Fruit fly (Drosophila melanogaster): ENCODE measurements around the gene Cmpk.

The Cmpk gene

DNA sequence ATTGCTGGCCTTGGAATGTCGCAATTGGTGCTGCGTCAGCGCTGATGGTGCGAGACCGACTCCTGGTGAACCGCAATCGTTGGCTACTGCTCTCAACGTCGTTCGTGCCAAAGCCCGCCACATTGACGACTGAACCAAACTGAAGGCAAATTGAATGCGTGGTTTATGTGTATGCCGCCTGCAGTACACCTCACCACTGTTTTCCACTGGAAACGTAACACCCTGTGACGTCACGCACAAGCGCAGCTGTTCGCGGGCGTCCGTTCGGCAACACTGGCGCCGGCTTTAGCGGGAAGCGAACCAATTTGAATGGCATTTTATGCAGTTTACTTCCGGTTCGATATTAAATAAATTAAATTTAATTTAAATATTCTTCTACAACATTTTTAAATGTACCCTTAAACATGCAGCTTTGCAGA lies at the start of gene Cmpk (continued):
- TF ChIP-seq knrl (GFP tag; IDR thresholded peaks at IDR 0.05; ENCODE audit: partially characterized antibody) (0 out of 3 replicates have a peak, but pooled peaks have one; percentile 32), CG6791 (GFP tag; IDR thresholded peaks at IDR 0.05; ENCODE audit: partially characterized antibody) (no peak), CG18764 (GFP tag; optimal IDR thresholded peaks at IDR 0.05) (peak; percentile 12), emc (GFP tag; optimal IDR thresholded peaks at IDR 0.05) (peak; percentile 9), Ets65A (GFP tag) (peak; percentile 86), Spps (tag; optimal IDR thresholded peaks at IDR 0.05) (peak; percentile 21), CG18619 (GFP tag; optimal IDR thresholded peaks at IDR 0.05) (peak; percentile 84), Scr (GFP tag; IDR thresholded peaks at IDR 0.05; ENCODE audit: partially characterized antibody) (peak; percentile 44; the same call in 1 of the 2 replicates), chm (GFP tag; IDR thresholded peaks at IDR 0.05) (peak; percentile 77), Six4 (GFP tag; optimal IDR thresholded peaks at IDR 0.05) (peak; percentile 60), Asciz (GFP tag; optimal IDR thresholded peaks at IDR 0.05) (peak; percentile 68), D19A (tag; optimal IDR thresholded peaks at IDR 0.05) (peak; percentile 32), zen (tag; optimal IDR thresholded peaks at IDR 0.05) (peak; percentile 13), CG3847 (GFP tag; IDR thresholded peaks at IDR 0.05) (0 out of 2 replicates have a peak, but pooled peaks have one; percentile 52), her (GFP tag; optimal IDR thresholded peaks at IDR 0.05) (peak; percentile 42), hb (GFP tag; IDR thresholded peaks at IDR 0.05; ENCODE audit: partially characterized antibody) (no peak), en (GFP tag; optimal IDR thresholded peaks at IDR 0.05) (peak; percentile 9), gro (GFP tag; optimal IDR thresholded peaks at IDR 0.05) (peak; percentile 73), ci (GFP tag; IDR thresholded peaks at IDR 0.05) (peak; percentile 95), CG13775 (GFP tag; optimal IDR thresholded peaks at IDR 0.05) (peak; percentile 70), peb (GFP tag; IDR thresholded peaks at IDR 0.05) (no peak), CG8478 (optimal IDR thresholded peaks at IDR 0.05) (no peak), Kr (GFP tag; optimal IDR thresholded peaks at IDR 0.05) (peak; percentile 3), NC2β (GFP tag; optimal IDR thresholded peaks at IDR 0.05) (peak; percentile 31), prd (optimal IDR thresholded peaks at IDR 0.05) (no peak), prd (GFP tag; IDR thresholded peaks at IDR 0.05) (peak; percentile 44; the same call in 2 of the 3 replicates), ERR (GFP tag; optimal IDR thresholded peaks at IDR 0.05) (no peak), Tbp (GFP tag; optimal IDR thresholded peaks at IDR 0.05) (no peak), lola (GFP tag; optimal IDR thresholded peaks at IDR 0.05) (no peak), CG31224 (GFP tag; IDR thresholded peaks at IDR 0.05) (peak; percentile 26; the same call in 1 of the 2 replicates), Poxn (GFP tag; IDR thresholded peaks at IDR 0.05) (no peak), psq (GFP tag; optimal IDR thresholded peaks at IDR 0.05) (peak; percentile 12), Hsf (GFP tag; optimal IDR thresholded peaks at IDR 0.05) (peak; percentile 54), Dip3 (GFP tag; optimal IDR thresholded peaks at IDR 0.05) (peak; percentile 53), scrt (GFP tag; optimal IDR thresholded peaks at IDR 0.05) (peak; percentile 71), CG2875 (GFP tag; optimal IDR thresholded peaks at IDR 0.05) (peak; percentile 74), CG8765 (GFP tag; IDR thresholded peaks at IDR 0.05) (no peak), CG3281 (GFP tag; optimal IDR thresholded peaks at IDR 0.05) (peak; percentile 84), CG32767 (GFP tag; IDR thresholded peaks at IDR 0.05) (peak; percentile 47; the same call in 1 of the 2 replicates), Awh (GFP tag; IDR thresholded peaks at IDR 0.05) (no peak), Hey (tag; optimal IDR thresholded peaks at IDR 0.05) (no peak), Oli (tag; optimal IDR thresholded peaks at IDR 0.05) (peak; percentile 41), ind (GFP tag; optimal IDR thresholded peaks at IDR 0.05) (peak; percentile 47), HmgZ (tag; optimal IDR thresholded peaks at IDR 0.05) (peak; percentile 76), tio (GFP tag; optimal IDR thresholded peaks at IDR 0.05) (no peak), run (tag; optimal IDR thresholded peaks at IDR 0.05) (no peak), CG6272 (GFP tag; IDR thresholded peaks at IDR 0.05) (peak; percentile 19; the same call in 1 of the 2 replicates), H15 (GFP tag; IDR thresholded peaks at IDR 0.05) (peak; percentile 49; the same call in 1 of the 3 replicates), Lhr (GFP tag; optimal IDR thresholded peaks at IDR 0.05) (peak; percentile 39), BtbVII (GFP tag; optimal IDR thresholded peaks at IDR 0.05) (peak; percentile 77), sr (GFP tag; IDR thresholded peaks at IDR 0.05) (peak; percentile 66; the same call in 2 of the 3 replicates)

All from whole organism, embryonic.